Worm (Caenorhabditis elegans): ENCODE results near the gene nhx-4.
"Not testable (repeated sequence)": the region's sequence is repeated elsewhere in the genome, so short reads cannot be mapped to it uniquely, and the experiment has no call there.

Gene nhx-4

DNA sequence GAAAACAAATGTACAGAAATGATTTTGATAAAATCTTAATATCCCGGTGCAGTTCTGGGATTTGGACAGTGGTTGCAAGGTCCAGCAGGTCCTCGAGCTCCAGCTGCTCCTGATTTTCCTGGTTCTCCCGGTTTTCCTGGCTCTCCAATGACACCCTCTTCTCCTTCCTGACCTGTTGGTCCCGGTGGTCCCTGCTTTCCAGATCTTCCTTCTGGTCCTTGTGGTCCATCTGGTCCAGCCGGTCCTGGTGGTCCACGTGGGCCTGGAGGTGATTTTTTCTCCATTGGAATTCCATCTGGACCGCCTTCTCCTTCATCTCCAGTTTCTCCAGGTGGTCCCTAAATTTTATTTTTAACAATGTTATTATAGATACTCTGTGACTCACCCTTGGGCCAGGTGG lies 38.8 kb upstream of the nhx-4 start:
- TF ChIP-seq C34B4.2 (tag; optimal IDR thresholded peaks at IDR 0.05) (no peak), snpc-4 (tag; optimal IDR thresholded peaks at IDR 0.05) (no peak), aly-2 (tag; optimal IDR thresholded peaks at IDR 0.05) (no peak), xbp-1 (tag; optimal IDR thresholded peaks at IDR 0.05) (no peak), hlh-17 (GFP tag; optimal IDR thresholded peaks at IDR 0.05; ENCODE audit: borderline replicate concordance) (no peak), nhr-28 (tag; optimal IDR thresholded peaks at IDR 0.05) (no peak), sox-4 (tag; optimal IDR thresholded peaks at IDR 0.05) (no peak), hlh-4 (tag; optimal IDR thresholded peaks at IDR 0.05) (no peak), nhr-11 (tag; optimal IDR thresholded peaks at IDR 0.05) (no peak), C16A3.4 (tag; optimal IDR thresholded peaks at IDR 0.05) (no peak), ztf-4 (tag; optimal IDR thresholded peaks at IDR 0.05) (no peak), unc-30 (tag; optimal IDR thresholded peaks at IDR 0.05) (no peak), ets-5 (GFP tag; IDR thresholded peaks at IDR 0.05) (no peak), lin-13 (GFP tag; optimal IDR thresholded peaks at IDR 0.05) (no peak), lsy-2 (tag; optimal IDR thresholded peaks at IDR 0.05) (no peak), nhr-76 (tag; optimal IDR thresholded peaks at IDR 0.05) (no peak), nhr-12 (tag; optimal IDR thresholded peaks at IDR 0.05) (no peak)

DNA sequence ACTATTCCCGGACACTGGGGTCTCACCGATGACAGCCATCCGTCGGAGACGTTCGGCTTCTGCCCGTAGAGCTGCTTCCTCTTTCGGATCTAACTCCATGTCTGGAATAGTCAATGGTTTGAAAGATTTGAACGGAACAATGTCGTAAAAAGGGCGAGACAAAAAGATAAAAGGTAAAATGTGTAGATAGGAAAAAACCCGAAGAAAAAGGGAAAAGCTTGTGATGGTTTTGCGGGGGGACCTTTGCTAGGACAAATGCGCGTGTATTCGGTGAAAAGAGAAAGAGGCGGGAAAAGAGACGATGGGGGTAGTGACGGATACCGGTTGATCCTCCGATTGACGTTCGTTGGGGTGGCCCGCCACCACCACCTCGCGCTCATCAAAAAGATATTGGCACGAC lies 36.7 kb upstream of the nhx-4 start, which contains the start of gene col-173:
TSS of gene col-173 (minus strand) at position 101 of the 400 bp plus-strand sequence.
- TF ChIP-seq lin-13 (GFP tag; optimal IDR thresholded peaks at IDR 0.05) (no peak), efl-1 (optimal IDR thresholded peaks at IDR 0.05) (no peak), efl-1 (GFP tag; optimal IDR thresholded peaks at IDR 0.05 in 1 of 2) (peak in 1 of 2 experiments; percentile 46)

DNA sequence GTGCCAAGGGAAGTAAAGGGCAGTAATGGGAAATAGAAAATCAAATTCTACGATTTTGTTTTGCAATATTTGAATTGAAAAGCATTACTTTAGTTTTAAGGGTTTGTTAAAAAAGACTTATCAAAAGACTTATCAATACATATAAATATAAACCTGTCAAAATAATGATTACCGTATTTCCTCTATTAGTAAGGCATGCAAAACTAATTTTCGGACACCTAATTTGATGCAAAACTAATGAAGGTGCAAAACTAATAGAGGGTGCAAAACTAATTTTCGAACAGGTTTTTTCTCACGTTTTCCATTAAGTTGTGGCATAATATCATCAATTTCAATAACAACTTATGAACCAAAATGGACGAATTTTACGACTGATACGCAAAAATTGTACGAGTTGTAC lies 32.3 kb upstream of the nhx-4 start, which contains the start of gene F41C6.6:
TSS of gene F41C6.6 (minus strand) at position 101 of the 400 bp plus-strand sequence.
- TF ChIP-seq Y116A8C.19 (tag; optimal IDR thresholded peaks at IDR 0.05; ENCODE audit: borderline replicate concordance); vab-15 (tag; optimal IDR thresholded peaks at IDR 0.05); aha-1 (tag; optimal IDR thresholded peaks at IDR 0.05): not testable (repeated sequence)

DNA sequence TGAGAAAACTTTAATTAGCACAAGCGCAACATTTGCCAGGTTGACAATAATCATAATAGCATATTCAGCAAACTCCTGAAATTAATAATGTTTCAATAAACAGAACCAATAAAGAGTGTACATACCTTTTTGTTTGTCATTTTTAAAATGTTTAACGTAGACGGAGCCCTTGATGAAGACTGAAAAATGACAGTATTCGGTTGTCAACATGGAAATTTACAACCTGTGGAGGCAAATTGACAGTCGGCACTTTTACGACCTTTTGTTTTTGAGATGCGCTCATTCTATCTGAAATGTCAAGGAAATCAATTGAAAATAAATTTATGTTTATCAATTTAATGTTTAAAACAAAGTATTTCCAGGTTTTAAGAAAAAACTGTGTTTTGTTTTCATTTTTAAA lies 29.6 kb upstream of the nhx-4 start:
- TF ChIP-seq lsy-2 (tag; optimal IDR thresholded peaks at IDR 0.05) (no peak), ceh-88 (GFP tag; IDR thresholded peaks at IDR 0.05) (no peak)

DNA sequence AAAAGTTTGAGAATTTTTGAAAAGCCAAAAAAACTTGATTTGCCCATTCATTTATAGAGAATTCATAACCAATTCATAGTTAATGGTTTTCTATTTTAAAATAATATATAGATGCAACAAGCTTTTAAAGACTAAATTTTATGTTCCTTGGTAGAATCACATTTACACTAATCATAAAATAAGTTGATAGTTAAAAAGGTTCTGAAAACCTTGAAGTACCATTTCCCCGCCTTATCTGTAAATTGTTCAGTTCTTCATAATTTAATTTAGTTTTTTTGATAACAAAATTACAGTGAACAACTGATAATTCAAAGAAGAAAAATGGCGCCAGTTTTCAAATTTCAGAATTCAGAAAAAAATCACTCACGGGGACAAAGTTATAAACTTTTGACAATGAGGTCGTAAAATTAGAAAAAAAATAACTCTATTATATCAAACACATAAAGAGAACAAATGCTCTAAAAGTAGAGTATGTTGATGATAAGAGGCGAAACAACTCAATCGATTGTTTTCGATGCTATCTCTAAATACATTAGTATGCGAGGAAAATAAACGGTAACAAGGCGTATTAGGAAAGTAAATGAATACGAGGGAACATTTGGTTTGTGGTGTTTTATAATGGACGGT lies 28.7 kb upstream of the nhx-4 start, which contains the start of gene F41C6.7:
TSS of gene F41C6.7 (minus strand) at position 51 of the 627 bp plus-strand sequence.
- TF ChIP-seq elt-2 (tag; optimal IDR thresholded peaks at IDR 0.05) = peak; percentile 71
- TF ChIP-seq aha-1 (tag; optimal IDR thresholded peaks at IDR 0.05) = no peak
- no peak for TF ChIP-seq pqm-1 (tag; optimal IDR thresholded peaks at IDR 0.05)
- no peak for TF ChIP-seq tlp-1 (tag; optimal IDR thresholded peaks at IDR 0.05)
- TF ChIP-seq hlh-17 (GFP tag; optimal IDR thresholded peaks at IDR 0.05; ENCODE audit: borderline replicate concordance) = no peak
- no peak for TF ChIP-seq vab-15 (tag; optimal IDR thresholded peaks at IDR 0.05)
- TF ChIP-seq lin-35 (GFP tag; optimal IDR thresholded peaks at IDR 0.05) = peak in 1 of 2 experiments; percentile 3

DNA sequence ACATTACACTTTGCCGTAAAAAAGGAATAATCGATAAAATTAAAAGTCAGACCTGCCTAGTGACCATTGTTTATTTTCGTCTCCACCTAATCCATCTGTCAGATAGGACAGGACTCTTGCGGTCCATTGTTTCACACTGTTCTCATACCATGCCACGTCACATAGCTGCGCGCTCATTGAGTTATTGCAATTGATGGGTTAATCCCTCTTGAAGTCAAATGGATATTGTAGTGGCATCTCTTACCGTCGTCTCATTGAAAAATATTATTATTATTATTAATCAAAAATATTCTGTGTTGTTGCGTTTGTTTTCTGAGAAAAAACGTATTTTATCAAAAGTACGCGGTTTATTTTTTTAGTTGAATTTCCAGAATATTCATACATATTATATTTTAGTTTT lies 25.9 kb upstream of the nhx-4 start:
- TF ChIP-seq hlh-4 (tag; optimal IDR thresholded peaks at IDR 0.05) (no peak), nhr-84 (tag; optimal IDR thresholded peaks at IDR 0.05) (no peak), fkh-4 (tag; optimal IDR thresholded peaks at IDR 0.05; ENCODE audit: borderline replicate concordance) (no peak), ceh-8 (GFP tag; optimal IDR thresholded peaks at IDR 0.05) (no peak), isw-1 (GFP tag; IDR thresholded peaks at IDR 0.05) (no peak), dsc-1 (tag; optimal IDR thresholded peaks at IDR 0.05) (no peak), nhr-237 (tag; optimal IDR thresholded peaks at IDR 0.05) (no peak), sox-4 (tag; optimal IDR thresholded peaks at IDR 0.05) (no peak), lin-15B (tag; optimal IDR thresholded peaks at IDR 0.05) (no peak), mep-1 (tag; optimal IDR thresholded peaks at IDR 0.05) (no peak), fkh-10 (GFP tag; optimal IDR thresholded peaks at IDR 0.05) (no peak), vab-15 (tag; optimal IDR thresholded peaks at IDR 0.05) (no peak), hlh-17 (GFP tag; optimal IDR thresholded peaks at IDR 0.05; ENCODE audit: borderline replicate concordance) (no peak)

Measured in whole organism, L1 larva.